Worm (Caenorhabditis elegans) whole organism, dauer: ENCODE measurements around the gene cdr-1.

ENCODE experiments used
- unc-62 ChIP-seq: sonication (generic microtip); optimal IDR thresholded peaks from 2 replicates; lab custom pipeline; 2017; ENCODE audit warnings: missing biosample characterization, missing genetic modification reagents, missing genetic modification characterization

cdr-1 gene

DNA sequence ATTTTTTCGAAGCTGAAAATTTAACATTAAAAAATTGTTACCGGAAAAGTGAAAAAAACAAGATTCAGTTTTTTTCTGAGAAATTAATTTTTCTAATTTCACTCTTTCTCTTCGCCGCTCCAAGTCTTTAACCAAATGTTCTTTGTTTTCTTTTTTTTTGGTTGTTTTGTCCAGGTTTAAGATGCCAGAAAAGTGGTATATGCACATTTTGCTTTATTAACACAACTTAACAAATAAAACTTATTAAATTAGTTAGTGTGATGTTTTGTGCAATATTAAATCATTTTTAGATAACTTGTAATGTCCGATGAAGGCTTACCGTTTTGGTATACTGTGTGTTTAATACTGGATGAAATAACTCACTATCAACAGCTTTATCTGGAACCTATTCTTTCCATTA lies 22.0 kb downstream of the cdr-1 start, which contains the start of gene srw-53:
srw-53 (plus strand) TSS at position 301 of the 400 bp plus-strand sequence.
- TF ChIP-seq unc-62 (GFP tag; lab: Kevin White, UChicago): no peak

DNA sequence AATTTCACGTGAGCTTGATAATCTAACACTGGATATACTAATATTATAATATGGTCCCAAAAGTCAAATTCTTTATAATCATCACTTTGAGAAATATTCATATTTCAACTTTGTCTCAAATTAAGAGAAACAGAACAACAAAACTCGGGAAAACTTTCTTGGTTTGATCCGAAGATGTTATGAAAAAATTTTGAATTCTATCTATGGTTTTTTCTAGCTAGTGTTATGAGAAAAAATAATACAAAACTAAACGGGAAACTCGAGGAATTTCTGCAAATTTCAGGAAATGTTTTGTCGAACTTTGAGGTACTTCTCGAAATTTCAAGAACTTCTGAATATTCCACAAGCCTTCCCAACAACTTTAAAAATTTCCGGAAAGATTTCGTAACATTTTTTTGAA lies 29.8 kb downstream of the cdr-1 start, which contains the start of gene srw-59:
srw-59 (minus strand) TSS at position 101 of the 400 bp plus-strand sequence.
- TF ChIP-seq unc-62 (GFP tag; lab: Kevin White, UChicago): no peak

DNA sequence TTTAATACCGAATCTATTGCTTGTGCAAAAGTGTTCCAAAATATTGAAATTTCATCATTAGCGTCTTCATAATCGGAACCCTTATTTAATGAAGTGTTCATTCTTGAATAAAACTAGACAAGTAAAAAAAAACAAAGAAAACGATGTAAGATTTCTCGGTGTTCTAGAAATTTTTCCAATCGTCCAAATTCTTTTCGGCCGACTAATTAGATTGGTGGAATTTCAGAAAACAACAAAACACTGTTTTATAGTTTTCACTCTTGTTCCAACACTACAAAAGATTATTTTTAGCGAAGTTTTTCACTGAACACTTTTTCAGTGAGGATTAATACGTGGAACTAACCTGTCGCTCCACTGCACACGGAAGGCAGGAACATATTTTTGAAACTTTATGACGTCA lies 31.7 kb downstream of the cdr-1 start, which contains the start of gene srw-56:
srw-56 (minus strand) TSS at position 101 of the 400 bp plus-strand sequence.
- TF ChIP-seq unc-62 (GFP tag; lab: Kevin White, UChicago): no peak

DNA sequence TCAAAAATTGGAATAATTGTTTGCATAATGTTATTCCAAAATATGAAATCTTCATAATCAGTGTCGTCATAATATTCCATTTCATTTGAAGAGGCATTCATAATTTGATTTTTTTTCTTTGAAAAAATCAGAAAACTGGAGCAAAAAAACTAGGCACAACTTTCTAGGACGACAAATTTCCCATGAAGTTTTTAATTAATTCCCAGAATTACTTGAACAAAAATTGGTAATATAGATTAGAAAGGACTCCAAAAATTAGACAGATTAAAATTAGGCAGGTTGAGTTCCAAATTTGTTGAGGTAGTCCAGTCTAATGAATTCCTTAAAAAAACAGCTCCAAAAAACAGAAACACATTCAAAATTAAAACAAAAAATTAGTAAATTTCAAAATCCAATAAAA lies 33.8 kb downstream of the cdr-1 start, which contains the start of gene srw-57:
srw-57 (minus strand) TSS at position 101 of the 400 bp plus-strand sequence.
- TF ChIP-seq unc-62 (GFP tag; lab: Kevin White, UChicago): no peak

DNA sequence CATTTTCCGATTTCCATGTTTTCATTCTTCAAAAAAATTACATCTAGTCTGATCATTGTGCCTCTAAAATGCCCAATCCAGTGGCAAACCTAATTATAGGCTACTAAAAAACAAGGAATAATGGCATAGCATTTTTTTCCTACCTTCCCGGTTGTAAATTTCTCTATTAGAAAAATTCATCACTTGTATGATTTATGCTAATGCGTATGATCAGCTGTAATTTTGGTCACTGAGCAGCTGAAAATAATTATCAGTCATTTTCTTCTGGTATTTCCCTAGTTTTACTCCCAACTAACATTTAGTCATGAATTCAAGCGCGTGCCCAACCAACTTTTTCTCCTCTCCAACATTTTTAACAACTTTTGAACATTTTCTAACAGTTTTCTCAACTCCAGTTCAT lies 34.4 kb downstream of the cdr-1 start, which contains the start of gene srh-186:
srh-186 (plus strand) TSS at position 301 of the 400 bp plus-strand sequence.
- no peak for TF ChIP-seq unc-62 (GFP tag; lab: Kevin White, UChicago)

DNA sequence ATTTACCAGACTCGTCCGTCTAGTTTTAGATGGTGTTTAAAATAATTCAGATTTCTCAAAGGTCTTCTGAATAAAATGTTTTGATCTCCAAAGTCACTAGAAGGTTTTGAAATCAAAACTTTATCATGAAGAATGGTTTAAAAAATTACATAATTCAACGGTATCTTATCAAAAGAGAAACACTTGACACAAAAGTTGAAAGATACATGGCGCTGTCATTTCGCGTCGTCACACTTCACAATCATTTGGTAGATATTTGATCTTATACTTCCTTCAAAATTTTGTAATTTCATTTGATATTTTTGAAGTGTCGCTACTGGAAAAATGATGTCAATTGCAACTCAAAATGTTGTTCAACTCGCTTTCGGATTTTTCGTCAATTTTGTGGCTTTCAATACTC lies 36.0 kb downstream of the cdr-1 start, which contains the start of gene F36G9.3:
F36G9.3 (plus strand) TSS at position 301 of the 400 bp plus-strand sequence.
- TF ChIP-seq unc-62 (GFP tag; lab: Kevin White, UChicago): no peak

DNA sequence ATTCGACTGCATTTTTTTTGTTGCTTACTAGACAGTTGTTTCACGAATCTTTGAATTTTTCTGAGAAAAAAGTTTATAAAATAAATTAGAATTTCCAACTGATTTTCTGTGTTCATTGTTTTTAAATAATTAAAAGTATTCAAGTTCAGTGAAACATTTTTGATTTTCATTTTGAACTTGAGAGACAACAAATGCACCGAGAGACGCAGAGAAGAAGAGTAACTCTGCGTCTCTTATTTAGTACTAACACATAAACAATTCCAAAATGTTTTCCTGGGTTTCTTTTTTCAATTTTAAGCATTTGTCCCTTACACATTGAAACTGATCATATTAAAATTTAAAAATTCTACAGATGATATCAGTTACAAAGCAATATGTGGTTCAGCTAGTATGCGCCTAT lies 38.3 kb downstream of the cdr-1 start:
- no peak for TF ChIP-seq unc-62 (GFP tag; lab: Kevin White, UChicago)

- no peak for TF ChIP-seq unc-62 (GFP tag; lab: Kevin White, UChicago)
Measured at ce11 chrV:15965114-15965513, 44.0 kb downstream of the cdr-1 start, which contains the start of gene sri-2. Gene sri-2 (minus strand): TSS chrV:15965214.

- TF ChIP-seq unc-62 (GFP tag; lab: Kevin White, UChicago): no peak
Measured at ce11 chrV:15967542-15967941, 46.4 kb downstream of the cdr-1 start, which contains the start of gene sri-1. Gene sri-1 (minus strand): TSS chrV:15967642.

DNA sequence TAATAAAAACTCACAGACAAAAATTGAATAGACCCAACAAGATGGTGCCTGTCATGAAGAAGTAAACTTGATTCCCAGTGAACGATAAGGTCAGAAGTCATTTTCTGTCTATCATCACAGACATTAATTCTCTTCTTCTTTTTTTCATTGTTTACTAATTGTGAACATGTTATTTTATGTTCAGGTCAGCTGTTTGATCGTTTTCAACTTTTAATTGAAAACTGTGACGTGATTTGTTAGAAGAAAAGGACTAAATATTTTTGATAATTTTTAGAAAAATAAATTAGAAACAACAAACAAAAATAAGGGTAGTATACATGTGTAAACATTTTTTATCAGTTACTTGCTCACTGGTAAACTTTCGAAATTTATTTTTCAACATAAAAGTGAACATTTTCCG lies 48.5 kb downstream of the cdr-1 start, which contains the start of gene F36G9.7:
F36G9.7 (minus strand) TSS at position 101 of the 400 bp plus-strand sequence.
- TF ChIP-seq unc-62 (GFP tag; lab: Kevin White, UChicago): no peak

ce11 chrV:15970820-15971219 lies 49.7 kb downstream of the cdr-1 start:
- no peak for TF ChIP-seq unc-62 (GFP tag; lab: Kevin White, UChicago)
